Fruit fly (Drosophila melanogaster) whole organism, prepupa: Measurements from ENCODE around the gene Cdc42.

Source experiments
- Blimp-1 ChIP-seq: fragments of 200-800 bp; sonication (Bioruptor generic); optimal IDR thresholded peaks from 3 replicates; lab custom pipeline; 2017; ENCODE audit warnings: missing biosample characterization, missing genetic modification characterization, mild to moderate bottlenecking, moderate library complexity, missing genetic modification reagents
- CG10631 ChIP-seq: fragments of 200-800 bp; sonication (Bioruptor generic); optimal IDR thresholded peaks from 2 replicates; lab custom pipeline; 2016; ENCODE audit warnings: missing biosample characterization, missing genetic modification characterization
- CG11294 ChIP-seq: fragments of 200-800 bp; sonication (Bioruptor generic); IDR thresholded peaks from 2 replicates; pipeline ENCODE4 v1.3.6; 2022; ENCODE audit warnings: missing biosample characterization, missing genetic modification characterization
- CG11762 ChIP-seq: fragments of 200-800 bp; sonication (Bioruptor generic); optimal IDR thresholded peaks from 3 replicates; lab custom pipeline; 2016; ENCODE audit warnings: missing biosample characterization, missing genetic modification characterization; ENCODE audit not compliant: insufficient read depth
- CG11902 ChIP-seq: fragments of 200-800 bp; sonication (Bioruptor generic); optimal IDR thresholded peaks from 3 replicates; lab custom pipeline; 2016; ENCODE audit warnings: missing biosample characterization, missing genetic modification characterization
- CG15336 ChIP-seq: fragments of 200-800 bp; sonication (Bioruptor generic); IDR thresholded peaks from 2 replicates; pipeline ENCODE4 v1.3.6; 2022; ENCODE audit warnings: missing biosample characterization, missing genetic modification characterization
- CG16779 ChIP-seq: fragments of 200-800 bp; sonication (Bioruptor generic); optimal IDR thresholded peaks from 3 replicates; lab custom pipeline; 2017; ENCODE audit warnings: missing biosample characterization, mild to moderate bottlenecking, missing genetic modification characterization
- CG3032 ChIP-seq: fragments of 200-800 bp; optimal IDR thresholded peaks from 2 replicates; lab custom pipeline; 2019; ENCODE audit warnings: missing biosample characterization, mild to moderate bottlenecking, missing genetic modification characterization, moderate library complexity
- CG31627 ChIP-seq: fragments of 200-800 bp; sonication (Bioruptor generic); optimal IDR thresholded peaks from 3 replicates; lab custom pipeline; 2016; ENCODE audit warnings: missing biosample characterization, missing genetic modification characterization
- CG32006 ChIP-seq: fragments of 200-800 bp; sonication (Bioruptor generic); optimal IDR thresholded peaks from 3 replicates; lab custom pipeline; 2017; ENCODE audit warnings: missing biosample characterization, mild to moderate bottlenecking, missing genetic modification characterization
- CG34406 ChIP-seq: fragments of 200-800 bp; sonication (Bioruptor generic); optimal IDR thresholded peaks from 3 replicates; lab custom pipeline; 2016; ENCODE audit warnings: missing biosample characterization, missing genetic modification characterization
- CG3919 ChIP-seq: fragments of 200-800 bp; sonication (Bioruptor generic); optimal IDR thresholded peaks from 3 replicates; lab custom pipeline; 2016; ENCODE audit warnings: missing biosample characterization, missing genetic modification characterization
- CG4318 ChIP-seq: fragments of 200-800 bp; sonication (Bioruptor generic); optimal IDR thresholded peaks from 3 replicates; lab custom pipeline; 2017; ENCODE audit warnings: missing biosample characterization, mild to moderate bottlenecking, missing genetic modification characterization
- CG7368 ChIP-seq: fragments of 200-800 bp; sonication (Bioruptor generic); optimal IDR thresholded peaks from 3 replicates; lab custom pipeline; 2016; ENCODE audit warnings: missing biosample characterization, missing genetic modification characterization
- CG8119 ChIP-seq: fragments of 200-800 bp; sonication (Bioruptor generic); IDR thresholded peaks from 3 replicates; pipeline ENCODE4 v1.3.6; 2022; ENCODE audit warnings: missing biosample characterization, missing genetic modification characterization
- CG8319 ChIP-seq: fragments of 200-800 bp; sonication (Bioruptor generic); optimal IDR thresholded peaks from 3 replicates; lab custom pipeline; 2016; ENCODE audit warnings: missing biosample characterization, missing genetic modification characterization
- CG8632 ChIP-seq: fragments of 200-800 bp; sonication (Bioruptor generic); optimal IDR thresholded peaks from 3 replicates; lab custom pipeline; 2016; ENCODE audit warnings: missing biosample characterization, missing genetic modification characterization
- CG9139 ChIP-seq: fragments of 200-800 bp; sonication (Bioruptor generic); optimal IDR thresholded peaks from 3 replicates; lab custom pipeline; 2017; ENCODE audit warnings: missing biosample characterization, mild to moderate bottlenecking, missing genetic modification characterization
- Eip78C ChIP-seq: fragments of 200-800 bp; sonication (Bioruptor generic); peaks from one replicate; lab custom pipeline; 2016; ENCODE audit warnings: missing biosample characterization, missing genetic modification characterization
- Gug ChIP-seq: fragments of 200-800 bp; sonication (Bioruptor generic); IDR thresholded peaks from 2 replicates; pipeline ENCODE4 v1.3.6; 2022; ENCODE audit warnings: missing biosample characterization, missing genetic modification characterization
- Hr38 ChIP-seq: sonication (Bioruptor generic); optimal IDR thresholded peaks from 2 replicates; lab custom pipeline; 2016; ENCODE audit warnings: missing biosample characterization, missing genetic modification characterization
- Hr39 ChIP-seq: fragments of 200-800 bp; sonication (Bioruptor generic); optimal IDR thresholded peaks from 2 replicates; lab custom pipeline; 2016; ENCODE audit warnings: missing biosample characterization, missing genetic modification characterization
- Hr4 ChIP-seq: fragments of 200-800 bp; sonication (Bioruptor generic); optimal IDR thresholded peaks from 3 replicates; lab custom pipeline; 2016; ENCODE audit warnings: missing biosample characterization, missing genetic modification characterization
- Met ChIP-seq: fragments of 200-800 bp; sonication (Bioruptor generic); optimal IDR thresholded peaks from 3 replicates; lab custom pipeline; 2016; ENCODE audit warnings: missing biosample characterization, missing genetic modification characterization
- Sox102F ChIP-seq: fragments of 200-800 bp; sonication (Bioruptor generic); optimal IDR thresholded peaks from 2 replicates; lab custom pipeline; 2016; ENCODE audit warnings: missing biosample characterization, mild to moderate bottlenecking, missing genetic modification characterization
- Sox14 ChIP-seq: fragments of 200-800 bp; sonication (Bioruptor generic); optimal IDR thresholded peaks from 3 replicates; lab custom pipeline; 2016; ENCODE audit warnings: missing biosample characterization, missing genetic modification characterization
- Sox15 ChIP-seq: fragments of 200-800 bp; sonication (Bioruptor generic); optimal IDR thresholded peaks from 3 replicates; lab custom pipeline; 2016; ENCODE audit warnings: missing biosample characterization, missing genetic modification characterization
- achi ChIP-seq: fragments of 200-800 bp; sonication (Bioruptor generic); optimal IDR thresholded peaks from 3 replicates; lab custom pipeline; 2016; ENCODE audit warnings: missing biosample characterization, missing genetic modification characterization
- acj6 ChIP-seq: fragments of 200-800 bp; sonication (Bioruptor generic); optimal IDR thresholded peaks from 3 replicates; lab custom pipeline; 2016; ENCODE audit warnings: missing biosample characterization, missing genetic modification characterization
- cyc ChIP-seq: fragments of 200-800 bp; sonication (Bioruptor generic); optimal IDR thresholded peaks from 3 replicates; lab custom pipeline; 2016; ENCODE audit warnings: missing biosample characterization, missing genetic modification characterization
- dac ChIP-seq: fragments of 200-800 bp; sonication (Bioruptor generic); optimal IDR thresholded peaks from 2 replicates; lab custom pipeline; 2017; ENCODE audit warnings: missing biosample characterization, mild to moderate bottlenecking, missing genetic modification characterization
- eg ChIP-seq: fragments of 200-800 bp; sonication (Bioruptor generic); IDR thresholded peaks from 3 replicates; pipeline ENCODE4 v1.3.6; 2022; ENCODE audit warnings: missing biosample characterization, missing genetic modification characterization
- esn ChIP-seq: fragments of 200-800 bp; sonication (Bioruptor generic); optimal IDR thresholded peaks from 2 replicates; lab custom pipeline; 2016; ENCODE audit warnings: missing biosample characterization, mild to moderate bottlenecking, missing genetic modification characterization, moderate library complexity
- fd59A ChIP-seq: fragments of 200-800 bp; sonication (Bioruptor generic); optimal IDR thresholded peaks from 2 replicates; lab custom pipeline; 2017; ENCODE audit warnings: missing biosample characterization, mild to moderate bottlenecking, missing genetic modification characterization, missing genetic modification reagents
- fd85E ChIP-seq: fragments of 200-800 bp; sonication (Bioruptor generic); optimal IDR thresholded peaks from 3 replicates; lab custom pipeline; 2016; ENCODE audit warnings: missing biosample characterization, missing genetic modification characterization
- lz ChIP-seq: fragments of 200-800 bp; sonication (Bioruptor generic); optimal IDR thresholded peaks from 3 replicates; lab custom pipeline; 2016; ENCODE audit warnings: missing biosample characterization, missing genetic modification characterization
- net ChIP-seq: fragments of 200-800 bp; sonication (Bioruptor generic); optimal IDR thresholded peaks from 3 replicates; lab custom pipeline; 2016; ENCODE audit warnings: missing biosample characterization, missing genetic modification characterization
- pdm3 ChIP-seq: fragments of 200-800 bp; sonication (Bioruptor generic); optimal IDR thresholded peaks from 3 replicates; lab custom pipeline; 2016; ENCODE audit warnings: missing biosample characterization, missing genetic modification characterization
- salr ChIP-seq, 2 experiments: fragments of 200-800 bp; sonication (Bioruptor generic); optimal IDR thresholded peaks; 3 replicates each; lab custom pipeline; 2016 to 2018; ENCODE audit warnings: missing biosample characterization in 2 of 2, missing genetic modification characterization in 2 of 2, mild to moderate bottlenecking in 1 of 2
- spab ChIP-seq: fragments of 200-800 bp; sonication (Bioruptor generic); optimal IDR thresholded peaks from 2 replicates; lab custom pipeline; 2017; ENCODE audit warnings: missing biosample characterization, mild to moderate bottlenecking, missing genetic modification characterization, missing genetic modification reagents
- topi ChIP-seq: fragments of 200-800 bp; sonication (Bioruptor generic); optimal IDR thresholded peaks from 3 replicates; lab custom pipeline; 2016; ENCODE audit warnings: missing biosample characterization, missing genetic modification characterization
- vri ChIP-seq: fragments of 200-800 bp; sonication (Bioruptor generic); optimal IDR thresholded peaks from 3 replicates; lab custom pipeline; 2016; ENCODE audit warnings: missing biosample characterization, mild to moderate bottlenecking, missing genetic modification characterization

Gene Cdc42

dm6 chrX:19663196-19663858 lies 33.6 kb upstream of the Cdc42 start (continued):
- TF ChIP-seq CG3032 (tag; lab: Kevin White, UChicago): peak; percentile 50
- TF ChIP-seq Sox14 (GFP tag; lab: Kevin White, UChicago): no peak
- peak; percentile 45 for TF ChIP-seq Sox102F (GFP tag; lab: Kevin White, UChicago)
- TF ChIP-seq dac: peak; percentile 29
- TF ChIP-seq Sox15: no peak
- TF ChIP-seq lz (GFP tag; lab: Kevin White, UChicago): peak; percentile 55
- TF ChIP-seq CG10631 (GFP tag; lab: Kevin White, UChicago): peak; percentile 40
- TF ChIP-seq esn (GFP tag; lab: Kevin White, UChicago): peak; percentile 66
- TF ChIP-seq CG34406 (GFP tag; lab: Kevin White, UChicago): peak; percentile 44
- TF ChIP-seq topi (GFP tag; lab: Kevin White, UChicago): peak; percentile 63
- peak; percentile 7 for TF ChIP-seq CG31627 (GFP tag; lab: Kevin White, UChicago)
- peak; percentile 35 for TF ChIP-seq Hr4
- no peak for TF ChIP-seq vri (GFP tag; lab: Kevin White, UChicago)
- TF ChIP-seq net (GFP tag; lab: Kevin White, UChicago): peak; percentile 63
- TF ChIP-seq Hr39 (GFP tag; lab: Kevin White, UChicago): peak; percentile 49
- peak; percentile 24 for TF ChIP-seq cyc (GFP tag; lab: Kevin White, UChicago)
- no peak for TF ChIP-seq CG11902 (GFP tag; lab: Kevin White, UChicago)
- TF ChIP-seq achi (GFP tag; lab: Kevin White, UChicago): peak; percentile 47
- TF ChIP-seq pdm3 (GFP tag; lab: Kevin White, UChicago): peak; percentile 55
- peak; percentile 51 for TF ChIP-seq CG3919
- TF ChIP-seq acj6: no peak

- TF ChIP-seq eg (GFP tag; lab: Robert Waterston, UW): no peak
- TF ChIP-seq Hr38: no peak
- TF ChIP-seq salr (GFP tag; optimal IDR thresholded peaks at IDR 0.05; lab: Kevin White, UChicago): peak in 1 of 2 experiments; percentile 19
- TF ChIP-seq CG8119: no peak
- no peak for TF ChIP-seq CG11762 (GFP tag; lab: Kevin White, UChicago)
- TF ChIP-seq acj6: peak; percentile 14
- TF ChIP-seq Hr4: peak; percentile 4
- no peak for TF ChIP-seq Sox14 (GFP tag; lab: Kevin White, UChicago)
- no peak for TF ChIP-seq CG8319
- no peak for TF ChIP-seq Sox102F (GFP tag; lab: Kevin White, UChicago)
- no peak for TF ChIP-seq CG11902 (GFP tag; lab: Kevin White, UChicago)
- TF ChIP-seq esn (GFP tag; lab: Kevin White, UChicago): peak; percentile 22
- TF ChIP-seq fd85E: no peak
- no peak for TF ChIP-seq Gug
- no peak for TF ChIP-seq CG7368 (GFP tag; lab: Kevin White, UChicago)
- TF ChIP-seq CG11294 (GFP tag; lab: Robert Waterston, UW): no peak
- TF ChIP-seq Sox15: no peak
- peak; percentile 32 for TF ChIP-seq Eip78C (GFP tag; lab: Kevin White, UChicago)
- TF ChIP-seq CG8632 (GFP tag; lab: Kevin White, UChicago): no peak
- peak; percentile 32 for TF ChIP-seq Met (GFP tag; lab: Kevin White, UChicago)
- TF ChIP-seq topi (GFP tag; lab: Kevin White, UChicago): peak; percentile 9
- TF ChIP-seq CG10631 (GFP tag; lab: Kevin White, UChicago): peak; percentile 15
Observed at dm6 chrX:19663859-19664728, 32.8 kb upstream of the Cdc42 start, which contains the start of the genes CG14223 and Ssu72. Gene CG14223, minus strand, starts transcription at chrX:19663971. Gene Ssu72, plus strand, starts transcription at chrX:19664561.

dm6 chrX:19665684-19666141 lies 31.2 kb upstream of the Cdc42 start:
- peak; percentile 50 for TF ChIP-seq Hr39 (GFP tag; lab: Kevin White, UChicago)
- TF ChIP-seq CG31627 (GFP tag; lab: Kevin White, UChicago): peak; percentile 56
- TF ChIP-seq CG3032 (tag; lab: Kevin White, UChicago): peak; percentile 41
- peak; percentile 48 for TF ChIP-seq CG32006 (GFP tag; lab: Kevin White, UChicago)
- TF ChIP-seq esn (GFP tag; lab: Kevin White, UChicago): peak; percentile 33
- TF ChIP-seq lz (GFP tag; lab: Kevin White, UChicago): peak; percentile 57
- TF ChIP-seq spab (GFP tag; lab: Kevin White, UChicago): no peak
- TF ChIP-seq Hr4: peak; percentile 23
- no peak for TF ChIP-seq fd85E
- TF ChIP-seq Sox15: no peak
- TF ChIP-seq Blimp-1 (GFP tag; lab: Kevin White, UChicago): peak; percentile 24
- no peak for TF ChIP-seq CG4318 (GFP tag; lab: Kevin White, UChicago)
- TF ChIP-seq fd59A: no peak
- TF ChIP-seq CG16779 (tag; lab: Kevin White, UChicago): peak; percentile 45
- TF ChIP-seq CG9139 (GFP tag; lab: Kevin White, UChicago): no peak
- peak; percentile 28; the same call in 1 of the 2 replicates for TF ChIP-seq CG15336 (GFP tag; lab: Robert Waterston, UW)
- TF ChIP-seq acj6: peak; percentile 20
- TF ChIP-seq CG8319: no peak
- peak; percentile 27 for TF ChIP-seq Met (GFP tag; lab: Kevin White, UChicago)
- TF ChIP-seq CG10631 (GFP tag; lab: Kevin White, UChicago): no peak
- 0 out of 3 replicates have a peak, but pooled peaks have one; percentile 27 for TF ChIP-seq CG8119
